Worm (Caenorhabditis elegans): Measurements from ENCODE around the gene F38B6.4.
A peak's percentile ranks its signal among the peaks of the same experiment; 100 is the strongest.

The F38B6.4 gene

ce11 chrX:6682683-6683082 lies 8.0 kb downstream of the F38B6.4 start, which contains the start of gene F38B6.8:
Gene F38B6.8, minus strand, starts transcription at chrX:6682783.
- TF ChIP-seq ces-1 (GFP tag; optimal IDR thresholded peaks at IDR 0.05) (no peak), mep-1 (tag; optimal IDR thresholded peaks at IDR 0.05) (no peak), M03D4.4 (tag; optimal IDR thresholded peaks at IDR 0.05) (no peak), tbx-8 (GFP tag; optimal IDR thresholded peaks at IDR 0.05) (no peak), elt-1 (tag; optimal IDR thresholded peaks at IDR 0.05; ENCODE audit: borderline replicate concordance, insufficient read depth) (no peak), snpc-4 (tag; optimal IDR thresholded peaks at IDR 0.05) (no peak), blmp-1 (tag; optimal IDR thresholded peaks at IDR 0.05) (no peak), hlh-1 (tag; optimal IDR thresholded peaks at IDR 0.05) (no peak), nhr-237 (tag; optimal IDR thresholded peaks at IDR 0.05) (no peak), nhr-12 (tag; optimal IDR thresholded peaks at IDR 0.05) (no peak), mab-5 (tag; optimal IDR thresholded peaks at IDR 0.05) (no peak), ztf-11 (tag; optimal IDR thresholded peaks at IDR 0.05) (no peak), pha-4 (tag; optimal IDR thresholded peaks at IDR 0.05) (no peak), unc-39 (tag; optimal IDR thresholded peaks at IDR 0.05) (no peak), lin-13 (tag; optimal IDR thresholded peaks at IDR 0.05) (no peak), lin-32 (GFP tag; optimal IDR thresholded peaks at IDR 0.05) (no peak), sptf-1 (tag; optimal IDR thresholded peaks at IDR 0.05) (no peak), nhr-76 (tag; optimal IDR thresholded peaks at IDR 0.05) (no peak)

ce11 chrX:6687345-6687744 lies 12.7 kb downstream of the F38B6.4 start:
- TF ChIP-seq mep-1 (tag; optimal IDR thresholded peaks at IDR 0.05) = no peak
- peak; percentile 6 for TF ChIP-seq unc-62 (GFP tag; optimal IDR thresholded peaks at IDR 0.05)
- TF ChIP-seq ztf-11 (tag; optimal IDR thresholded peaks at IDR 0.05) = no peak
- no peak for TF ChIP-seq zip-8 (tag; optimal IDR thresholded peaks at IDR 0.05)
- TF ChIP-seq nhr-2 (tag; optimal IDR thresholded peaks at IDR 0.05) = no peak
- TF ChIP-seq nhr-237 (tag; optimal IDR thresholded peaks at IDR 0.05) = no peak

ce11 chrX:6687756-6688155 lies 13.1 kb downstream of the F38B6.4 start:
- TF ChIP-seq bed-3 (GFP tag; optimal IDR thresholded peaks at IDR 0.05) (no peak), ces-1 (GFP tag; optimal IDR thresholded peaks at IDR 0.05) (peak; percentile 37)

ce11 chrX:6688953-6689562 lies 14.4 kb downstream of the F38B6.4 start:
- TF ChIP-seq ztf-11 (tag; optimal IDR thresholded peaks at IDR 0.05) = no peak
- TF ChIP-seq lin-32 (GFP tag; optimal IDR thresholded peaks at IDR 0.05) = peak; percentile 17
- peak; percentile 34 for TF ChIP-seq mls-2 (tag; optimal IDR thresholded peaks at IDR 0.05)
- TF ChIP-seq zip-8 (tag; optimal IDR thresholded peaks at IDR 0.05) = peak; percentile 56
- no peak for TF ChIP-seq cnd-1 (tag; optimal IDR thresholded peaks at IDR 0.05)

ce11 chrX:6689985-6690384 lies 15.3 kb downstream of the F38B6.4 start, which contains the start of gene F38B6.6:
Gene F38B6.6, minus strand, starts transcription at chrX:6690085.
- TF ChIP-seq cnd-1 (tag; optimal IDR thresholded peaks at IDR 0.05) (no peak), sem-2 (GFP tag; optimal IDR thresholded peaks at IDR 0.05) (no peak), mep-1 (tag; optimal IDR thresholded peaks at IDR 0.05) (no peak), drap-1 (GFP tag; optimal IDR thresholded peaks at IDR 0.05) (no peak), ceh-83 (GFP tag; optimal IDR thresholded peaks at IDR 0.05) (no peak), tbx-8 (GFP tag; optimal IDR thresholded peaks at IDR 0.05) (no peak), lsy-2 (tag; optimal IDR thresholded peaks at IDR 0.05) (no peak), lin-13 (tag; optimal IDR thresholded peaks at IDR 0.05) (no peak)

- TF ChIP-seq blmp-1 (tag; optimal IDR thresholded peaks at IDR 0.05) = no peak
- TF ChIP-seq mab-5 (tag; optimal IDR thresholded peaks at IDR 0.05) = no peak
- TF ChIP-seq flh-1 (GFP tag; optimal IDR thresholded peaks at IDR 0.05) = no peak
- TF ChIP-seq ces-1 (GFP tag; optimal IDR thresholded peaks at IDR 0.05) = peak; percentile 93
Observed at ce11 chrX:6691653-6692052, 17.0 kb downstream of the F38B6.4 start.
